Worm (Caenorhabditis elegans) whole organism, midembryonic: ENCODE measurements around the gene clec-121.

Source experiments
- T22C8.4 ChIP-seq: fragments of 200-800 bp; sonication (Bioruptor generic); IDR thresholded peaks from 2 replicates; pipeline ENCODE4 v1.3.6; 2022; ENCODE audit warnings: missing genetic modification characterization, missing compliant biosample characterization
- klf-2 ChIP-seq: fragments of 200-800 bp; sonication (Bioruptor generic); conservative IDR thresholded peaks from 2 replicates; pipeline ENCODE4 v1.3.6; 2022; ENCODE audit warnings: missing genetic modification reagents, missing genetic modification characterization, missing compliant biosample characterization
- med-1 ChIP-seq: sonication (generic microtip); optimal IDR thresholded peaks from 2 replicates; lab custom pipeline; 2017; ENCODE audit warnings: missing genetic modification characterization, mild to moderate bottlenecking, missing compliant biosample characterization, antibody characterized with exemption, missing genetic modification reagents; ENCODE audit not compliant: insufficient read depth
- ref-1 ChIP-seq: fragments of 200-800 bp; sonication (Bioruptor generic); conservative IDR thresholded peaks from 2 replicates; pipeline ENCODE4 v1.3.6; 2022; ENCODE audit warnings: missing genetic modification reagents, missing genetic modification characterization, missing compliant biosample characterization
- ztf-29 ChIP-seq: fragments of 200-800 bp; sonication (Bioruptor generic); IDR thresholded peaks from 2 replicates; pipeline ENCODE4 v1.3.6; 2022; ENCODE audit warnings: missing genetic modification reagents, missing genetic modification characterization, missing compliant biosample characterization

DNA sequence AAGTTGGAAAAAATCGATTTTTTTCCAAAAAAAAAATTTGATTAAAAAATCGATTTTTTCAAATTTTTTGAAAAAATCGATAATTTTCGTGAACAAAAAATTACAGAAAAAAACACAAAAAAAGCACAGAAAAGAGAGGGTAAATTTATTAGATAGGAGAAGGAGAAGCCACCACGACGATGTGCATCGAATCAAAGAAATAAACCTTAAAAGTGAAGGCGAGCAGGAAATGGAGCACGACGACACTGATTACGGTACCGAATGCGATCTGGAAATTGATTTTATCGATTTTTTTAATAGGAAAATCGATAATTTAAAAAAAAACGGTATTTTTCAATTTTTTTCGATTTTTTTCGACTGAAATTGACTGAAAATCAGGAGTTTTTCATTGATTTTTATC lies 37.0 kb upstream of the clec-121 start:
- TF ChIP-seq med-1 (GFP tag; lab: Kevin White, UChicago) (no peak), ref-1 (GFP tag; lab: Robert Waterston, UW) (no peak), ztf-29 (no peak), klf-2 (GFP tag; lab: Robert Waterston, UW) (no peak), T22C8.4 (GFP tag; lab: Robert Waterston, UW) (no peak)
